Worm (Caenorhabditis elegans) whole organism, L1 larva: ENCODE data around the gene C10G8.3.
A peak's percentile ranks its signal among the peaks of the same experiment; 100 is the strongest.

Experiments
- Y116A8C.19 ChIP-seq: sonication (generic microtip); optimal IDR thresholded peaks from 2 replicates; lab custom pipeline; 2016; ENCODE audit warnings: missing compliant biosample characterization, missing genetic modification characterization, borderline replicate concordance
- aha-1 ChIP-seq: fragments of 150-350 bp; optimal IDR thresholded peaks from 2 replicates; lab custom pipeline; 2014; ENCODE audit warnings: missing biosample characterization, missing genetic modification characterization
- ama-1 ChIP-seq: fragments of 150-350 bp; optimal IDR thresholded peaks from 2 replicates; lab custom pipeline; 2014
- blmp-1 ChIP-seq: fragments of 150-350 bp; optimal IDR thresholded peaks from 2 replicates; lab custom pipeline; 2014; ENCODE audit warnings: missing biosample characterization, missing genetic modification characterization
- ceh-63 ChIP-seq: fragments of 200-800 bp; sonication (Bioruptor generic); optimal IDR thresholded peaks from 2 replicates; lab custom pipeline; 2018; ENCODE audit warnings: mild to moderate bottlenecking, missing genetic modification characterization, missing compliant biosample characterization
- ceh-8 ChIP-seq: fragments of 200-800 bp; sonication (Bioruptor generic); optimal IDR thresholded peaks from 2 replicates; lab custom pipeline; 2018; ENCODE audit warnings: mild to moderate bottlenecking, missing genetic modification characterization, moderate library complexity, missing compliant biosample characterization
- ceh-88 ChIP-seq: fragments of 200-800 bp; sonication (Bioruptor generic); IDR thresholded peaks from 2 replicates; pipeline ENCODE4 v1.3.6; 2022; ENCODE audit warnings: missing genetic modification characterization, missing compliant biosample characterization
- ceh-90 ChIP-seq: sonication (generic microtip); optimal IDR thresholded peaks from 2 replicates; lab custom pipeline; 2016; ENCODE audit warnings: missing genetic modification characterization, missing compliant biosample characterization
- dsc-1 ChIP-seq: sonication (generic microtip); optimal IDR thresholded peaks from 2 replicates; lab custom pipeline; 2016; ENCODE audit warnings: mild to moderate bottlenecking, missing genetic modification characterization, missing compliant biosample characterization
- efl-1 ChIP-seq, 4 experiments: fragments of 150-350 bp; optimal IDR thresholded peaks in 3 of 4; peaks in 1 of 4; 1 replicate in 1 of 4; 2 replicates in 3 of 4; lab custom pipeline; 2014; ENCODE audit warnings: missing biosample characterization in 2 of 4, missing genetic modification characterization in 2 of 4, missing genetic modification reagents in 2 of 4
- fkh-4 ChIP-seq: sonication (generic microtip); optimal IDR thresholded peaks from 2 replicates; lab custom pipeline; 2016; ENCODE audit warnings: missing compliant biosample characterization, missing genetic modification characterization, borderline replicate concordance
- fos-1 ChIP-seq: fragments of 150-350 bp; optimal IDR thresholded peaks from 2 replicates; lab custom pipeline; 2014; ENCODE audit warnings: missing biosample characterization, missing genetic modification characterization
- grh-1 ChIP-seq: fragments of 200-800 bp; sonication (Bioruptor generic); IDR thresholded peaks from 2 replicates; pipeline ENCODE4 v1.3.6; 2022; ENCODE audit warnings: missing genetic modification reagents, missing genetic modification characterization, missing compliant biosample characterization
- hpl-2 ChIP-seq: fragments of 150-350 bp; optimal IDR thresholded peaks from 2 replicates; lab custom pipeline; 2014; ENCODE audit warnings: missing biosample characterization, missing genetic modification reagents, missing genetic modification characterization
- jun-1 ChIP-seq: fragments of 150-350 bp; optimal IDR thresholded peaks from 2 replicates; lab custom pipeline; 2014; ENCODE audit warnings: missing biosample characterization, missing genetic modification reagents, missing genetic modification characterization
- lin-14 ChIP-seq: fragments of 200-800 bp; sonication (Bioruptor generic); optimal IDR thresholded peaks from 2 replicates; lab custom pipeline; 2018; ENCODE audit warnings: mild to moderate bottlenecking, missing genetic modification characterization, moderate library complexity, missing compliant biosample characterization
- lir-3 ChIP-seq: sonication (generic microtip); optimal IDR thresholded peaks from 2 replicates; lab custom pipeline; 2016; ENCODE audit warnings: mild to moderate bottlenecking, missing genetic modification characterization, moderate library complexity, missing compliant biosample characterization; ENCODE audit not compliant: poor library complexity
- lsy-2 ChIP-seq, 2 experiments: fragments of 150-350 bp; optimal IDR thresholded peaks; 2 replicates each; lab custom pipeline; 2014; ENCODE audit warnings: missing biosample characterization in 2 of 2, missing genetic modification characterization in 2 of 2
- mdl-1 ChIP-seq, 2 experiments: fragments of 150-350 bp; optimal IDR thresholded peaks; 2 replicates each; lab custom pipeline; 2014 to 2017; ENCODE audit warnings: missing biosample characterization in 2 of 2, missing genetic modification characterization in 2 of 2, inconsistent platforms in 1 of 2
- mep-1 ChIP-seq: fragments of 150-350 bp; optimal IDR thresholded peaks from 2 replicates; lab custom pipeline; 2014; ENCODE audit warnings: missing biosample characterization, missing genetic modification characterization
- nhr-11 ChIP-seq: fragments of 150-350 bp; optimal IDR thresholded peaks from 2 replicates; lab custom pipeline; 2014; ENCODE audit warnings: missing biosample characterization, missing genetic modification characterization
- nhr-19 ChIP-seq: fragments of 200-800 bp; sonication (Bioruptor generic); conservative IDR thresholded peaks from 2 replicates; pipeline ENCODE4 v1.3.6; 2022; ENCODE audit warnings: missing genetic modification characterization, missing compliant biosample characterization
- nhr-20 ChIP-seq: sonication (generic microtip); optimal IDR thresholded peaks from 2 replicates; lab custom pipeline; 2016; ENCODE audit warnings: mild to moderate bottlenecking, missing genetic modification characterization, missing compliant biosample characterization
- nhr-28 ChIP-seq: fragments of 150-350 bp; optimal IDR thresholded peaks from 2 replicates; lab custom pipeline; 2014; ENCODE audit warnings: missing biosample characterization, missing genetic modification characterization
- nhr-47 ChIP-seq: sonication (generic microtip); optimal IDR thresholded peaks from 2 replicates; lab custom pipeline; 2016; ENCODE audit warnings: mild to moderate bottlenecking, missing genetic modification characterization, moderate library complexity, missing compliant biosample characterization
- nhr-71 ChIP-seq: sonication (generic microtip); optimal IDR thresholded peaks from 2 replicates; lab custom pipeline; 2016; ENCODE audit warnings: mild to moderate bottlenecking, missing genetic modification characterization, moderate library complexity, missing compliant biosample characterization
- nhr-76 ChIP-seq: sonication (generic microtip); optimal IDR thresholded peaks from 2 replicates; lab custom pipeline; 2017; ENCODE audit warnings: missing biosample characterization, missing genetic modification characterization
- nhr-84 ChIP-seq: sonication (generic microtip); optimal IDR thresholded peaks from 2 replicates; lab custom pipeline; 2017; ENCODE audit warnings: missing biosample characterization, missing genetic modification characterization
- pag-3 ChIP-seq: sonication (generic microtip); optimal IDR thresholded peaks from 2 replicates; lab custom pipeline; 2017; ENCODE audit warnings: missing genetic modification characterization, mild to moderate bottlenecking, missing compliant biosample characterization, antibody characterized with exemption, borderline replicate concordance; ENCODE audit not compliant: insufficient read depth
- rnt-1 ChIP-seq: sonication (generic microtip); optimal IDR thresholded peaks from 2 replicates; lab custom pipeline; 2016; ENCODE audit warnings: mild to moderate bottlenecking, missing genetic modification characterization, moderate library complexity, missing compliant biosample characterization
- snu-23 ChIP-seq: sonication (generic microtip); optimal IDR thresholded peaks from 2 replicates; lab custom pipeline; 2016; ENCODE audit warnings: missing genetic modification characterization, missing compliant biosample characterization
- tbx-2 ChIP-seq: sonication (generic microtip); optimal IDR thresholded peaks from 2 replicates; lab custom pipeline; 2016; ENCODE audit warnings: missing genetic modification characterization, missing compliant biosample characterization
- unc-130 ChIP-seq: fragments of 150-350 bp; optimal IDR thresholded peaks from 2 replicates; lab custom pipeline; 2017; ENCODE audit warnings: missing biosample characterization, missing genetic modification characterization, inconsistent platforms
- zag-1 ChIP-seq: fragments of 150-350 bp; optimal IDR thresholded peaks from 2 replicates; lab custom pipeline; 2014; ENCODE audit warnings: missing biosample characterization, missing genetic modification characterization
- ztf-4 ChIP-seq: fragments of 150-350 bp; optimal IDR thresholded peaks from 2 replicates; lab custom pipeline; 2014; ENCODE audit warnings: missing biosample characterization, missing genetic modification characterization

C10G8.3 gene

DNA sequence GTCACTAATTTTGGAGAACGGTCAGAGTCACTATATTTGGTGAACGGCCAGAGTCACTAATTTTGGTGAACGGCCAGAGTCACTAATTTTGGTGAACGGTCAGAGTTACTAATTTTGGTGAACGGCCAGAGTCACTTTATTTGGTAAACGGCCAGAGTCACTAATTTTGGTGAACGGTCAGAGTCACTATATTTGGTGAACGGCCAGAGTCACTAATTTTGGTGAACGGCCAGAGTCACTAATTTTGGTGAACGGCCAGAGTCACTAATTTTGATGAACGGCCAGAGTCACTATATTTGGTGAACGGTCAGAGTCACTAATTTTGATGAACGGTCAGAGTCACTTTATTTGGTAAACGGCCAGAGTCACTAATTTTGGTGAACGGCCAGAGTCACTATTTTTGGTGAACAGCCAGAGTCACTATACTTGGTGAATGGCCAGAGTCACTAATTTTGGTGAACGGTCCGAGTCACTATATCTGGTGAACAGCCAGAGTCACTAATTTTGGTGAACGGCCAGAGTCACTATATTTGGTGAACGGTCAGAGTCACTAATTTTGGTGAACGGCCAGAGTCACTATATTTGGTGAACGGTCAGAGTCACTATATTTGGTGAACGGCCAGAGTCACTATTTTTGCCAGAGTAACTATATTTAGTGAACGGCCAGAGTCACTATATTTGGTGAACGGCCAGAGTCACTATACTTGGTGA is 28.1 kb upstream of the C10G8.3 start:
- peak; percentile 35 for TF ChIP-seq ceh-8
- peak; percentile 46 for TF ChIP-seq ceh-63 (GFP tag; lab: Kevin White, UChicago)

DNA sequence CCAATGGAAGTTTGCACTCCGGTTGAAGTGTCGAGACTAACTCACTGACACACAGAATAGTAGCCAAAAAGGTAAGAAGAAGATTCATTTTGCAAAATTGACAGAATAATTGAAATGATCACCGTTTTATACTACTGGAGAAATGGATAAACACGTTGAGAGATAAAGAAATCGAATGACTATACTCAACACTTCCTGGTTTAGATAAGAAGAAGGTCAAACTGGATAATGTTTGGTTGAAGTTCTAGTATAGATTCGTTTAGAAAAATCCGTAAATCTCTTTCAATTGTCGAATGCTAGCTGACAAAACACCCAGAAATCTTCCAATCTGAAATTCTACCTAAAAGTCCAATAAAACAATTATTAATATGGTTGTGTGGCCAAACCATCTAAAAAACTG is 25.3 kb upstream of the C10G8.3 start, which contains the start of gene Y49G5A.1:
Gene Y49G5A.1 (minus strand): TSS at position 101 of the 400 bp plus-strand sequence.
- TF ChIP-seq ceh-88 (GFP tag; lab: Robert Waterston, UW) = no peak
- TF ChIP-seq dsc-1 (tag; lab: Kevin White, UChicago) = no peak
- no peak for TF ChIP-seq fos-1 (tag; lab: Kevin White, UChicago)
- no peak for TF ChIP-seq blmp-1

DNA sequence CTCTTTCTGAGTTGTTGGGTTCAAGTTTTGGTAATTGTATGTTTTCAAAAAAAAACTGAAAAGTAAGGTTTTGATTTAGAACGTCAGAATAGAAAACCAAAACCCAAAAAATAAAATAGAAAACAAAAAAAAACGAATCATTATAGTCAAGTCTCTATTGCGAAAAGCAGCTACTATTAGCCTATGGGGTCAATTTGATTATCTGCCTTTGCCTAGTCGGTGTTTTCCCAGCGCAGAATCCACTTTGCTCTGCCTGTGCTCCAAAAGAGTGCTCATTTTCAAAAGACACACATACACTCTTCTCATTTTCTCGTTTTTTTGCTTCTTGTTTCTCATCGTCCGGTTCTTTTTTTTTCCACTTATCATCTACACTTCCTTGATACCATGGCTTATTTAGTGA is 23.9 kb upstream of the C10G8.3 start:
- no peak for TF ChIP-seq lir-3 (tag; lab: Kevin White, UChicago)
- TF ChIP-seq blmp-1 = no peak
- TF ChIP-seq jun-1 (tag; lab: Kevin White, UChicago) = no peak
- TF ChIP-seq nhr-28 (tag; lab: Kevin White, UChicago) = no peak
- TF ChIP-seq mdl-1 (tag; optimal IDR thresholded peaks at IDR 0.05; lab: Kevin White, UChicago) = no peak
- TF ChIP-seq ama-1 (lab: Kevin White, UChicago) = no peak
- TF ChIP-seq ceh-90 = no peak
- no peak for TF ChIP-seq zag-1 (tag; lab: Kevin White, UChicago)
- TF ChIP-seq nhr-11 (tag; lab: Kevin White, UChicago) = no peak
- no peak for TF ChIP-seq ztf-4
- no peak for TF ChIP-seq dsc-1 (tag; lab: Kevin White, UChicago)
- no peak for TF ChIP-seq fos-1 (tag; lab: Kevin White, UChicago)

DNA sequence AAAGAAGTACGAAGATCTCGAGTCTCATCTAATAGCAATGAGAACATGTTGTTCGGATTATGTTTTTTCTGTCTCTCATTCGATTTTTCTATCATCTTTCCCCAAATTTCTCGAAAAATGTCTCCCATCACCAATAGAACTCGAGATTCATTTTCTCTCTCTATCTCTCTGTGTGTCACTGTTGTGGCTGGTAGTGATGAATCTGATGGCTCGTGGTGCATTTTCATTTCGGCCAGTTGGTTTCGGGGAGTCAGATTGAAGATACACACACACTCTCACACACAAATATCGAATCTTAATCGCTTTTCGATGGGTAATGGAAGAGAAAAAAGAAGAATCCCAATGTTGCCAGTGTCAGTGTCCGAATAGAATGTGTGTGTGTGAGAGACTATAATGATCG is 16.6 kb upstream of the C10G8.3 start:
- TF ChIP-seq mep-1 (tag; lab: Kevin White, UChicago) (no peak), mdl-1 (tag; optimal IDR thresholded peaks at IDR 0.05; lab: Kevin White, UChicago) (peak in 1 of 2 experiments; percentile 56), nhr-20 (tag; lab: Kevin White, UChicago) (peak; percentile 17), tbx-2 (peak; percentile 18), unc-130 (peak; percentile 3), snu-23 (peak; percentile 36), nhr-19 (GFP tag; lab: Robert Waterston, UW) (peak; percentile 22; the same call in 1 of the 2 replicates), fos-1 (tag; lab: Kevin White, UChicago) (no peak), lsy-2 (tag; optimal IDR thresholded peaks at IDR 0.05; lab: Kevin White, UChicago) (peak in 1 of 2 experiments; percentile 55), ztf-4 (peak; percentile 9), efl-1 (optimal IDR thresholded peaks at IDR 0.05; lab: Kevin White, UChicago) (peak in 1 of 2 experiments; percentile 9), efl-1 (GFP tag; optimal IDR thresholded peaks at IDR 0.05 in 1 of 2; lab: Kevin White, UChicago) (no peak), lin-14 (peak; percentile 81), nhr-47 (tag; lab: Kevin White, UChicago) (no peak), rnt-1 (tag; lab: Kevin White, UChicago) (peak; percentile 40), fkh-4 (peak; percentile 53), nhr-76 (no peak), hpl-2 (GFP tag; lab: Kevin White, UChicago) (no peak), grh-1 (GFP tag; lab: Robert Waterston, UW) (no peak), nhr-84 (tag; lab: Kevin White, UChicago) (no peak), dsc-1 (tag; lab: Kevin White, UChicago) (peak; percentile 94), nhr-71 (tag; lab: Kevin White, UChicago) (peak; percentile 72)
- TF ChIP-seq, all 84 proteins: peak for 14

DNA sequence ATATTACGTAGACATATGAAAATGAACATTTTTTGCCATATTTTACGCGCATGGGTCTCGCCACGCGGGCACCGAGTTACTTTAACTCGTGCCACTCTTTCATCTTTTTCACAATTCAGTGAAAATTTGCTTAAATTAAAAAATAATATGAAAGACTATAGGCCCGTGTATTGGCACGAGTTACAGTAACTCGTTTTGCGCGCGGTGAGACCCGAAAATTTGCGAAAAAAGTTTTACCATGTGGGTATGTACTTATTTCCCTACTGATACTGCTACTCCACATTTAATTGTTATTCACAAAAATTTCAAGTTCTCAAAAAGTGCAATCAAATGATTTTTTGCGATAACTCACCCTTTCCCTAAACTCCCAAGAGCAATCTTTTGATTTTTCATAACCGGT is 14.8 kb upstream of the C10G8.3 start:
- TF ChIP-seq pag-3 (tag; lab: Kevin White, UChicago) = no peak
- no peak for TF ChIP-seq unc-130
- TF ChIP-seq Y116A8C.19 (tag; lab: Kevin White, UChicago) = no peak
- TF ChIP-seq aha-1 = no peak
- TF ChIP-seq nhr-19 (GFP tag; lab: Robert Waterston, UW) = no peak
- TF ChIP-seq, all 84 proteins: peak for 0
